Worm (Caenorhabditis elegans) whole organism, L3 larva: ENCODE results near the gene R08C7.4.

Experiments
- aly-2 ChIP-seq: fragments of 150-350 bp; optimal IDR thresholded peaks from 2 replicates; lab custom pipeline; 2014; ENCODE audit warnings: missing biosample characterization, missing genetic modification characterization
- ama-1 ChIP-seq: fragments of 150-350 bp; optimal IDR thresholded peaks from 2 replicates; lab custom pipeline; 2018
- ceh-16 ChIP-seq: sonication (generic microtip); optimal IDR thresholded peaks from 2 replicates; lab custom pipeline; 2017; ENCODE audit warnings: missing biosample characterization, missing genetic modification characterization
- ceh-28 ChIP-seq: fragments of 150-350 bp; optimal IDR thresholded peaks from 2 replicates; lab custom pipeline; 2014; ENCODE audit warnings: missing biosample characterization, missing genetic modification reagents, missing genetic modification characterization
- ceh-82 ChIP-seq: fragments of 150-350 bp; optimal IDR thresholded peaks from 2 replicates; lab custom pipeline; 2014; ENCODE audit warnings: missing biosample characterization, missing genetic modification characterization
- ceh-9 ChIP-seq: sonication (generic microtip); optimal IDR thresholded peaks from 2 replicates; lab custom pipeline; 2018; ENCODE audit warnings: missing biosample characterization, missing genetic modification characterization
- daf-12 ChIP-seq: fragments of 150-350 bp; optimal IDR thresholded peaks from 2 replicates; lab custom pipeline; 2014; ENCODE audit warnings: missing biosample characterization, missing genetic modification reagents, missing genetic modification characterization
- egl-5 ChIP-seq: fragments of 150-350 bp; optimal IDR thresholded peaks from 2 replicates; lab custom pipeline; 2017; ENCODE audit warnings: missing biosample characterization, missing genetic modification reagents, missing genetic modification characterization, inconsistent platforms
- elt-1 ChIP-seq: fragments of 150-350 bp; optimal IDR thresholded peaks from 2 replicates; lab custom pipeline; 2014; ENCODE audit warnings: missing biosample characterization, missing genetic modification characterization
- elt-2 ChIP-seq: sonication (generic microtip); optimal IDR thresholded peaks from 2 replicates; lab custom pipeline; 2016; ENCODE audit warnings: missing genetic modification reagents, mild to moderate bottlenecking, missing genetic modification characterization, missing compliant biosample characterization
- eor-1 ChIP-seq, 2 experiments: fragments of 150-350 bp; optimal IDR thresholded peaks; 2 replicates each; lab custom pipeline; 2014 to 2018; ENCODE audit warnings: missing biosample characterization in 2 of 2, missing genetic modification characterization in 2 of 2
- fkh-10 ChIP-seq: sonication (generic microtip); optimal IDR thresholded peaks from 2 replicates; lab custom pipeline; 2017; ENCODE audit warnings: missing biosample characterization, missing genetic modification reagents, missing genetic modification characterization
- fkh-2 ChIP-seq: fragments of 150-350 bp; optimal IDR thresholded peaks from 2 replicates; lab custom pipeline; 2014; ENCODE audit warnings: missing biosample characterization, missing genetic modification reagents, missing genetic modification characterization
- fos-1 ChIP-seq: fragments of 150-350 bp; optimal IDR thresholded peaks from 2 replicates; lab custom pipeline; 2014; ENCODE audit warnings: missing biosample characterization, missing genetic modification characterization
- hmg-11 ChIP-seq: sonication (generic microtip); optimal IDR thresholded peaks from 2 replicates; lab custom pipeline; 2016; ENCODE audit warnings: missing genetic modification characterization, missing compliant biosample characterization
- jun-1 ChIP-seq: fragments of 150-350 bp; optimal IDR thresholded peaks from 2 replicates; lab custom pipeline; 2014; ENCODE audit warnings: missing biosample characterization, missing genetic modification reagents, missing genetic modification characterization
- lin-15B ChIP-seq: fragments of 150-350 bp; optimal IDR thresholded peaks from 2 replicates; lab custom pipeline; 2014; ENCODE audit warnings: missing biosample characterization, missing genetic modification characterization
- lin-39 ChIP-seq: fragments of 150-350 bp; optimal IDR thresholded peaks from 2 replicates; lab custom pipeline; 2018; ENCODE audit warnings: missing biosample characterization, missing genetic modification reagents, missing genetic modification characterization
- mdl-1 ChIP-seq: fragments of 150-350 bp; optimal IDR thresholded peaks from 2 replicates; lab custom pipeline; 2014; ENCODE audit warnings: missing biosample characterization, missing genetic modification characterization
- mml-1 ChIP-seq: fragments of 150-350 bp; sonication (generic microtip); optimal IDR thresholded peaks from 3 replicates; lab custom pipeline; 2014; ENCODE audit warnings: missing biosample characterization, missing genetic modification characterization
- nfya-1 ChIP-seq: sonication (generic microtip); optimal IDR thresholded peaks from 2 replicates; lab custom pipeline; 2017; ENCODE audit warnings: missing genetic modification characterization, mild to moderate bottlenecking, missing compliant biosample characterization, antibody characterized with exemption, moderate library complexity; ENCODE audit not compliant: insufficient read depth
- nhr-12 ChIP-seq: fragments of 150-350 bp; optimal IDR thresholded peaks from 2 replicates; lab custom pipeline; 2014; ENCODE audit warnings: missing biosample characterization, missing genetic modification characterization
- nhr-23 ChIP-seq: fragments of 150-350 bp; optimal IDR thresholded peaks from 2 replicates; lab custom pipeline; 2014; ENCODE audit warnings: missing biosample characterization, missing genetic modification reagents, missing genetic modification characterization
- nhr-237 ChIP-seq: fragments of 150-350 bp; optimal IDR thresholded peaks from 2 replicates; lab custom pipeline; 2014; ENCODE audit warnings: missing biosample characterization, missing genetic modification characterization
- nhr-25 ChIP-seq: sonication (generic microtip); optimal IDR thresholded peaks from 2 replicates; lab custom pipeline; 2017; ENCODE audit warnings: missing biosample characterization, missing genetic modification characterization
- nhr-43 ChIP-seq: sonication (generic microtip); optimal IDR thresholded peaks from 2 replicates; lab custom pipeline; 2016; ENCODE audit warnings: mild to moderate bottlenecking, missing genetic modification characterization, missing compliant biosample characterization; ENCODE audit not compliant: poor library complexity, severe bottlenecking
- nhr-67 ChIP-seq: fragments of 150-350 bp; optimal IDR thresholded peaks from 2 replicates; lab custom pipeline; 2014; ENCODE audit warnings: missing biosample characterization, missing genetic modification characterization
- nhr-76 ChIP-seq: fragments of 150-350 bp; sonication (generic microtip); optimal IDR thresholded peaks from 5 replicates; lab custom pipeline; 2014; ENCODE audit warnings: missing biosample characterization, missing genetic modification characterization
- nhr-77 ChIP-seq: fragments of 150-350 bp; optimal IDR thresholded peaks from 2 replicates; lab custom pipeline; 2014; ENCODE audit warnings: missing biosample characterization, missing genetic modification characterization
- pqm-1 ChIP-seq: fragments of 150-350 bp; optimal IDR thresholded peaks from 2 replicates; lab custom pipeline; 2017; ENCODE audit warnings: missing biosample characterization, missing genetic modification characterization, inconsistent platforms
- sea-2 ChIP-seq: fragments of 150-350 bp; sonication (generic microtip); optimal IDR thresholded peaks from 4 replicates; lab custom pipeline; 2014; ENCODE audit warnings: missing biosample characterization, missing genetic modification reagents, missing genetic modification characterization
- skn-1 ChIP-seq: fragments of 150-350 bp; optimal IDR thresholded peaks from 2 replicates; lab custom pipeline; 2014; ENCODE audit warnings: missing biosample characterization, missing genetic modification characterization
- unc-39 ChIP-seq: sonication (generic microtip); optimal IDR thresholded peaks from 4 replicates; lab custom pipeline; 2017; ENCODE audit warnings: missing biosample characterization, missing genetic modification characterization
- unc-62 ChIP-seq: fragments of 150-350 bp; sonication (generic microtip); optimal IDR thresholded peaks from 4 replicates; lab custom pipeline; 2014; ENCODE audit warnings: missing biosample characterization, missing genetic modification reagents, missing genetic modification characterization
- zag-1 ChIP-seq: fragments of 150-350 bp; optimal IDR thresholded peaks from 2 replicates; lab custom pipeline; 2014; ENCODE audit warnings: missing biosample characterization, missing genetic modification characterization

Gene R08C7.4

ce11 chrIV:4411311-4411947, 23.4 kb upstream of the R08C7.4 start:
- no peak for TF ChIP-seq ceh-28 (tag; lab: Kevin White, UChicago)
- TF ChIP-seq fos-1 (tag; lab: Kevin White, UChicago): no peak
- TF ChIP-seq mdl-1: no peak
- no peak for TF ChIP-seq skn-1 (tag; lab: Kevin White, UChicago)
- TF ChIP-seq zag-1 (tag; lab: Kevin White, UChicago): no peak
- TF ChIP-seq nhr-76 (tag; lab: Kevin White, UChicago): no peak
- no peak for TF ChIP-seq pqm-1 (tag; lab: Kevin White, UChicago)
- TF ChIP-seq hmg-11: no peak
- no peak for TF ChIP-seq jun-1 (tag; lab: Kevin White, UChicago)
- TF ChIP-seq sea-2 (GFP tag; lab: Kevin White, UChicago): no peak
- TF ChIP-seq fkh-2: no peak
- no peak for TF ChIP-seq ama-1 (lab: Kevin White, UChicago)
- no peak for TF ChIP-seq nhr-43
- TF ChIP-seq ceh-9: no peak
- no peak for TF ChIP-seq eor-1 (tag; optimal IDR thresholded peaks at IDR 0.05; lab: Kevin White, UChicago)

ce11 chrIV:4411948-4412335, 22.9 kb upstream of the R08C7.4 start:
- TF ChIP-seq nfya-1 (tag; lab: Kevin White, UChicago): no peak
- no peak for TF ChIP-seq skn-1 (tag; lab: Kevin White, UChicago)
- no peak for TF ChIP-seq pqm-1 (tag; lab: Kevin White, UChicago)
- TF ChIP-seq ceh-16: no peak
- no peak for TF ChIP-seq nhr-76 (tag; lab: Kevin White, UChicago)
- TF ChIP-seq elt-1 (tag; lab: Kevin White, UChicago): no peak
- TF ChIP-seq lin-15B (tag; lab: Kevin White, UChicago): no peak
- no peak for TF ChIP-seq aly-2 (tag; lab: Kevin White, UChicago)
- no peak for TF ChIP-seq unc-62 (GFP tag; lab: Kevin White, UChicago)
- TF ChIP-seq nhr-12 (tag; lab: Kevin White, UChicago): no peak

- TF ChIP-seq mdl-1 (no peak), hmg-11 (no peak), aly-2 (tag; lab: Kevin White, UChicago) (no peak), elt-1 (tag; lab: Kevin White, UChicago) (no peak), lin-15B (tag; lab: Kevin White, UChicago) (no peak), nhr-237 (tag; lab: Kevin White, UChicago) (no peak), fkh-10 (no peak), egl-5 (no peak), mml-1 (tag; lab: Kevin White, UChicago) (no peak), nhr-23 (tag; lab: Kevin White, UChicago) (no peak)
These were observed 21.7 kb upstream of the R08C7.4 start for ce11 chrIV:4413114-4413513.

DNA sequence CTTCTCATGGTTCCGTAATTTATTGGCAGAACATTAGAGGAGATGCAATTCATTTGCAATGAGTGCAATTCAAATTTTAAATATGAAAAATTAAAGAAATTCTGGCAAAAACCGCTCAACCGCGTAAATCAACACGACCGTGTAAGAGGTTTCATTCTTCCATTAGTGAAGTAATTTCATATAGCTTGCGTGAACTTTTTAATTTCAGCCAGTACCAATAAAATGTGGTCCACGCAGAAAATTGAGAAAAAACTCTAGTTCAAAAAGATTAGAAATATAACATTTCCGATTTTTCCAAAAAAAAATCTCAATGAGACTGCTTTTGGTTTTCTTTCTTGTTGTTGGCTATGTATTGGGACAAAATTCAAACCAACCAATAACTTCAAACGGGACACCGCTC, 12.8 kb upstream of the R08C7.4 start, which contains the start of gene clec-175:
clec-175 (plus strand) TSS at position 301 of the 400 bp plus-strand sequence.
- TF ChIP-seq mdl-1: no peak
- TF ChIP-seq daf-12 (tag; lab: Kevin White, UChicago): no peak
- no peak for TF ChIP-seq nhr-25
- TF ChIP-seq sea-2 (GFP tag; lab: Kevin White, UChicago): no peak
- no peak for TF ChIP-seq unc-39 (tag; lab: Kevin White, UChicago)
- TF ChIP-seq ceh-82 (tag; lab: Kevin White, UChicago): no peak
- TF ChIP-seq ceh-9: no peak
- no peak for TF ChIP-seq elt-1 (tag; lab: Kevin White, UChicago)
- no peak for TF ChIP-seq nhr-77 (tag; lab: Kevin White, UChicago)
- no peak for TF ChIP-seq ceh-16
- no peak for TF ChIP-seq lin-15B (tag; lab: Kevin White, UChicago)
- no peak for TF ChIP-seq mml-1 (tag; lab: Kevin White, UChicago)
- no peak for TF ChIP-seq elt-2 (tag; lab: Kevin White, UChicago)
- TF ChIP-seq lin-39 (tag; lab: Kevin White, UChicago): no peak

- TF ChIP-seq nhr-67 (no peak), daf-12 (tag; lab: Kevin White, UChicago) (no peak), mdl-1 (no peak), nfya-1 (tag; lab: Kevin White, UChicago) (no peak), fkh-2 (no peak), nhr-43 (no peak), nhr-12 (tag; lab: Kevin White, UChicago) (no peak), egl-5 (no peak), nhr-237 (tag; lab: Kevin White, UChicago) (no peak)
- TF ChIP-seq, all 47 proteins: peak for 0
These were observed 11.8 kb upstream of the R08C7.4 start for ce11 chrIV:4423026-4423425.
